Fruit fly (Drosophila melanogaster) whole organism, adult: ENCODE results near the gene CG12481.

Experiments used
- CG11617 ChIP-seq: fragments of 200-800 bp; sonication (Bioruptor generic); optimal IDR thresholded peaks from 2 replicates; lab custom pipeline; 2017; ENCODE audit warnings: mild to moderate bottlenecking, missing biosample characterization, missing genetic modification reagents, missing genetic modification characterization
- CG12768 ChIP-seq: fragments of 200-800 bp; sonication (Bioruptor generic); optimal IDR thresholded peaks from 2 replicates; lab custom pipeline; 2017; ENCODE audit warnings: missing biosample characterization, missing genetic modification characterization, mild to moderate bottlenecking, moderate library complexity, missing genetic modification reagents
- CG14711 ChIP-seq: fragments of 200-800 bp; sonication (Bioruptor generic); optimal IDR thresholded peaks from 2 replicates; lab custom pipeline; 2018; ENCODE audit warnings: missing biosample characterization, mild to moderate bottlenecking, missing genetic modification characterization, moderate library complexity
- CG1620 ChIP-seq: fragments of 200-800 bp; sonication (Bioruptor generic); optimal IDR thresholded peaks from 2 replicates; lab custom pipeline; 2016; ENCODE audit warnings: missing biosample characterization, missing genetic modification characterization
- CG33017 ChIP-seq: fragments of 200-800 bp; sonication (Bioruptor generic); optimal IDR thresholded peaks from 2 replicates; lab custom pipeline; 2018; ENCODE audit warnings: missing biosample characterization, mild to moderate bottlenecking, missing genetic modification characterization, moderate library complexity
- CG5204 ChIP-seq: fragments of 200-800 bp; sonication (Bioruptor generic); optimal IDR thresholded peaks from 2 replicates; lab custom pipeline; 2016; ENCODE audit warnings: missing biosample characterization, missing genetic modification characterization
- CG7045 ChIP-seq: fragments of 200-800 bp; sonication (Bioruptor generic); optimal IDR thresholded peaks from 2 replicates; lab custom pipeline; 2017; ENCODE audit warnings: missing biosample characterization, mild to moderate bottlenecking, missing genetic modification characterization
- CG7101 ChIP-seq: fragments of 200-800 bp; sonication (Bioruptor generic); optimal IDR thresholded peaks from 2 replicates; lab custom pipeline; 2018; ENCODE audit warnings: missing biosample characterization, mild to moderate bottlenecking, missing genetic modification characterization, moderate library complexity
- Clk ChIP-seq: fragments of 200-800 bp; sonication (Bioruptor generic); optimal IDR thresholded peaks from 2 replicates; lab custom pipeline; 2017; ENCODE audit warnings: missing biosample characterization, missing genetic modification characterization
- Crg-1 ChIP-seq: fragments of 200-800 bp; sonication (Bioruptor generic); optimal IDR thresholded peaks from 2 replicates; lab custom pipeline; 2016; ENCODE audit warnings: missing biosample characterization, missing genetic modification characterization
- Hr96 ChIP-seq: fragments of 200-800 bp; sonication (Bioruptor generic); optimal IDR thresholded peaks from 2 replicates; lab custom pipeline; 2016; ENCODE audit warnings: missing biosample characterization, missing genetic modification characterization
- Mnt ChIP-seq: fragments of 200-800 bp; sonication (Bioruptor generic); optimal IDR thresholded peaks from 2 replicates; lab custom pipeline; 2016; ENCODE audit warnings: missing biosample characterization, mild to moderate bottlenecking, missing genetic modification characterization
- bab1 ChIP-seq: fragments of 200-800 bp; sonication (Bioruptor generic); optimal IDR thresholded peaks from 3 replicates; lab custom pipeline; 2019; ENCODE audit warnings: missing biosample characterization, mild to moderate bottlenecking, missing genetic modification characterization, moderate library complexity
- cic ChIP-seq: fragments of 200-800 bp; sonication (Bioruptor generic); optimal IDR thresholded peaks from 2 replicates; lab custom pipeline; 2017; ENCODE audit warnings: missing biosample characterization, mild to moderate bottlenecking, missing genetic modification characterization, moderate library complexity
- cnc ChIP-seq, 2 experiments: fragments of >200 bp; optimal IDR thresholded peaks; 2 replicates each; lab custom pipeline; 2017
- kay ChIP-seq: fragments of 200-800 bp; sonication (Bioruptor generic); peaks from one replicate; lab custom pipeline; 2016; ENCODE audit warnings: missing biosample characterization, missing genetic modification characterization, borderline replicate concordance
- ovo ChIP-seq: fragments of 200-800 bp; sonication (Bioruptor generic); optimal IDR thresholded peaks from 2 replicates; lab custom pipeline; 2016; ENCODE audit warnings: missing biosample characterization, missing genetic modification characterization
- pad ChIP-seq: fragments of 200-800 bp; sonication (Bioruptor generic); optimal IDR thresholded peaks from 3 replicates; lab custom pipeline; 2017; ENCODE audit warnings: missing biosample characterization, missing genetic modification characterization, mild to moderate bottlenecking, moderate library complexity, missing genetic modification reagents
- tj ChIP-seq: fragments of 200-800 bp; sonication (Bioruptor generic); optimal IDR thresholded peaks from 3 replicates; lab custom pipeline; 2017; ENCODE audit warnings: missing biosample characterization, mild to moderate bottlenecking, missing genetic modification characterization, moderate library complexity
- toe ChIP-seq: fragments of 200-800 bp; sonication (Bioruptor generic); optimal IDR thresholded peaks from 2 replicates; lab custom pipeline; 2016; ENCODE audit warnings: missing biosample characterization, missing genetic modification characterization

The CG12481 gene

dm6 chrX:14174456-14174855 lies 12.6 kb upstream of the CG12481 start, which contains the start of gene CG1368:
Gene CG1368 (plus strand): TSS chrX:14174756.
- TF ChIP-seq toe (GFP tag; lab: Kevin White, UChicago), result no peak

- TF ChIP-seq ovo (GFP tag; lab: Kevin White, UChicago) (no peak), CG5204 (GFP tag; lab: Kevin White, UChicago) (no peak), kay (GFP tag; lab: Kevin White, UChicago) (no peak), CG33017 (tag; lab: Kevin White, UChicago) (no peak), cic (GFP tag; lab: Kevin White, UChicago) (no peak), CG12768 (GFP tag; lab: Kevin White, UChicago) (no peak), Hr96 (no peak), cnc (optimal IDR thresholded peaks at IDR 0.05; lab: Kevin White, UChicago) (no peak), Clk (GFP tag; lab: Kevin White, UChicago) (no peak), pad (no peak), bab1 (GFP tag; lab: Kevin White, UChicago) (no peak), CG7045 (GFP tag; lab: Kevin White, UChicago) (no peak), tj (GFP tag; lab: Kevin White, UChicago) (no peak)
These were observed 11.4 kb upstream of the CG12481 start for dm6 chrX:14175663-14176062.

dm6 chrX:14176623-14177022 lies 10.4 kb upstream of the CG12481 start, which contains the start of gene CG11581:
Gene CG11581 (plus strand): TSS chrX:14176923.
- TF ChIP-seq ovo (GFP tag; lab: Kevin White, UChicago), result no peak
- TF ChIP-seq CG12768 (GFP tag; lab: Kevin White, UChicago), result no peak
- no peak for TF ChIP-seq Mnt (GFP tag; lab: Kevin White, UChicago)
- TF ChIP-seq CG5204 (GFP tag; lab: Kevin White, UChicago), result no peak
- no peak for TF ChIP-seq CG7101
- no peak for TF ChIP-seq Hr96
- TF ChIP-seq toe (GFP tag; lab: Kevin White, UChicago), result no peak
- TF ChIP-seq cic (GFP tag; lab: Kevin White, UChicago), result no peak
- no peak for TF ChIP-seq Clk (GFP tag; lab: Kevin White, UChicago)
- TF ChIP-seq CG7045 (GFP tag; lab: Kevin White, UChicago), result no peak
- TF ChIP-seq tj (GFP tag; lab: Kevin White, UChicago), result no peak
- TF ChIP-seq Crg-1 (GFP tag; lab: Kevin White, UChicago), result no peak

dm6 chrX:14180728-14181127 lies 6.3 kb upstream of the CG12481 start, which contains the start of gene CG11584:
Gene CG11584 (plus strand): TSS chrX:14181028.
- TF ChIP-seq cnc (optimal IDR thresholded peaks at IDR 0.05; lab: Kevin White, UChicago) (no peak), CG7045 (GFP tag; lab: Kevin White, UChicago) (no peak), ovo (GFP tag; lab: Kevin White, UChicago) (no peak), CG12768 (GFP tag; lab: Kevin White, UChicago) (no peak), CG11617 (GFP tag; lab: Kevin White, UChicago) (no peak), Clk (GFP tag; lab: Kevin White, UChicago) (no peak), CG14711 (tag; lab: Kevin White, UChicago) (no peak), bab1 (GFP tag; lab: Kevin White, UChicago) (no peak), cic (GFP tag; lab: Kevin White, UChicago) (no peak), CG5204 (GFP tag; lab: Kevin White, UChicago) (no peak), Crg-1 (GFP tag; lab: Kevin White, UChicago) (no peak), CG7101 (no peak), CG33017 (tag; lab: Kevin White, UChicago) (no peak), CG1620 (GFP tag; lab: Kevin White, UChicago) (no peak), tj (GFP tag; lab: Kevin White, UChicago) (no peak), pad (no peak), toe (GFP tag; lab: Kevin White, UChicago) (no peak), Hr96 (no peak), Mnt (GFP tag; lab: Kevin White, UChicago) (no peak), kay (GFP tag; lab: Kevin White, UChicago) (no peak)

dm6 chrX:14184062-14184611 lies 2.9 kb upstream of the CG12481 start, which contains the start of gene CG32603:
Gene CG32603 (plus strand): TSS chrX:14184561.
- no peak for TF ChIP-seq Mnt (GFP tag; lab: Kevin White, UChicago)

- TF ChIP-seq CG7101 (no peak), cic (GFP tag; lab: Kevin White, UChicago) (no peak), CG5204 (GFP tag; lab: Kevin White, UChicago) (no peak), CG7045 (GFP tag; lab: Kevin White, UChicago) (no peak), pad (no peak), CG14711 (tag; lab: Kevin White, UChicago) (no peak), CG33017 (tag; lab: Kevin White, UChicago) (no peak), CG12768 (GFP tag; lab: Kevin White, UChicago) (no peak), CG1620 (GFP tag; lab: Kevin White, UChicago) (no peak), kay (GFP tag; lab: Kevin White, UChicago) (no peak), cnc (optimal IDR thresholded peaks at IDR 0.05; lab: Kevin White, UChicago) (no peak), Mnt (GFP tag; lab: Kevin White, UChicago) (no peak), CG11617 (GFP tag; lab: Kevin White, UChicago) (no peak), toe (GFP tag; lab: Kevin White, UChicago) (no peak), tj (GFP tag; lab: Kevin White, UChicago) (no peak)
These were observed 2.2 kb downstream of the CG12481 start, which contains the start of gene CG11585 for dm6 chrX:14189216-14189615. Gene CG11585 (plus strand): TSS chrX:14189516.
